Fruit fly (Drosophila melanogaster): ENCODE data around the gene Myc.

- TF ChIP-seq CG15336 (GFP tag; IDR thresholded peaks at IDR 0.05) (peak; percentile 48), CG3919 (GFP tag; optimal IDR thresholded peaks at IDR 0.05) (peak; percentile 75)
Measured at dm6 chrX:3346643-3347109, 26.3 kb upstream of the Myc start.

All from whole organism, prepupa.